Fruit fly (Drosophila melanogaster) whole organism, embryonic: ENCODE measurements around the gene Cdk1.
A peak's percentile ranks its signal among the peaks of the same experiment; 100 is the strongest.

Experiments used
- Aef1 ChIP-seq: fragments of 200-800 bp; sonication (Bioruptor generic); IDR thresholded peaks from 3 replicates; pipeline ENCODE4 v1.3.6; 2022; ENCODE audit warnings: missing biosample characterization, missing genetic modification characterization
- B-H1 ChIP-seq: fragments of 200-800 bp; sonication (Bioruptor generic); IDR thresholded peaks from 3 replicates; pipeline ENCODE4 v1.3.6; 2022; ENCODE audit warnings: missing biosample characterization, missing genetic modification characterization
- CG11695 ChIP-seq: fragments of 200-800 bp; sonication (Bioruptor generic); IDR thresholded peaks from 3 replicates; pipeline ENCODE4 v1.3.6; 2022; ENCODE audit warnings: missing biosample characterization, missing genetic modification characterization
- CG12299 ChIP-seq: fragments of 200-800 bp; sonication (Bioruptor generic); optimal IDR thresholded peaks from 2 replicates; lab custom pipeline; 2018; ENCODE audit warnings: missing biosample characterization, mild to moderate bottlenecking, missing genetic modification characterization
- CG14710 ChIP-seq: fragments of 200-800 bp; sonication (Bioruptor generic); optimal IDR thresholded peaks from 3 replicates; lab custom pipeline; 2019; ENCODE audit warnings: missing biosample characterization, mild to moderate bottlenecking, missing genetic modification characterization, moderate library complexity
- CG15514 ChIP-seq: fragments of 200-800 bp; sonication (Bioruptor generic); optimal IDR thresholded peaks from 3 replicates; lab custom pipeline; 2017; ENCODE audit warnings: missing biosample characterization, missing genetic modification characterization, mild to moderate bottlenecking, moderate library complexity, missing genetic modification reagents
- CG1603 ChIP-seq: fragments of 200-800 bp; sonication (Bioruptor generic); optimal IDR thresholded peaks from 2 replicates; lab custom pipeline; 2019; ENCODE audit warnings: missing biosample characterization, mild to moderate bottlenecking, missing genetic modification characterization, moderate library complexity
- CG18011 ChIP-seq: fragments of 200-800 bp; sonication (Bioruptor generic); optimal IDR thresholded peaks from 2 replicates; lab custom pipeline; 2017; ENCODE audit warnings: missing biosample characterization, missing genetic modification characterization, mild to moderate bottlenecking, moderate library complexity, missing genotype
- CG2116 ChIP-seq: fragments of 200-800 bp; sonication (Bioruptor generic); optimal IDR thresholded peaks from 3 replicates; lab custom pipeline; 2018; ENCODE audit warnings: missing biosample characterization, mild to moderate bottlenecking, missing genetic modification characterization
- CG30020 ChIP-seq: fragments of 200-800 bp; optimal IDR thresholded peaks from 2 replicates; lab custom pipeline; 2019; ENCODE audit warnings: missing biosample characterization, mild to moderate bottlenecking, missing genetic modification characterization, moderate library complexity
- CG43689 ChIP-seq: fragments of 200-800 bp; sonication (Bioruptor generic); IDR thresholded peaks from 2 replicates; pipeline ENCODE4 v1.3.6; 2022; ENCODE audit warnings: missing biosample characterization, missing genetic modification characterization
- CG4730 ChIP-seq: fragments of 200-800 bp; sonication (Bioruptor generic); IDR thresholded peaks from 2 replicates; pipeline ENCODE4 v1.3.6; 2022; ENCODE audit warnings: missing biosample characterization, missing genetic modification characterization
- CG6272 ChIP-seq: fragments of 200-800 bp; sonication (Bioruptor generic); IDR thresholded peaks from 2 replicates; pipeline ENCODE4 v1.3.6; 2022; ENCODE audit warnings: missing biosample characterization, missing genetic modification characterization
- CG7372 ChIP-seq: fragments of 200-800 bp; sonication (Bioruptor generic); IDR thresholded peaks from 2 replicates; pipeline ENCODE4 v1.3.6; 2022; ENCODE audit warnings: missing biosample characterization, missing genetic modification characterization
- CG8089 ChIP-seq: fragments of 200-800 bp; sonication (Bioruptor generic); optimal IDR thresholded peaks from 3 replicates; lab custom pipeline; 2016; ENCODE audit warnings: missing biosample characterization, missing genetic modification characterization
- CG8924 ChIP-seq: fragments of 200-800 bp; optimal IDR thresholded peaks from 3 replicates; lab custom pipeline; 2019; ENCODE audit warnings: missing biosample characterization, mild to moderate bottlenecking, missing genetic modification characterization, moderate library complexity
- CG9797 ChIP-seq: fragments of 200-800 bp; sonication (Bioruptor generic); optimal IDR thresholded peaks from 3 replicates; lab custom pipeline; 2018; ENCODE audit warnings: missing biosample characterization, mild to moderate bottlenecking, missing genetic modification characterization
- CoRest ChIP-seq: fragments of 200-800 bp; sonication (Bioruptor generic); optimal IDR thresholded peaks from 3 replicates; lab custom pipeline; 2018; ENCODE audit warnings: missing biosample characterization, mild to moderate bottlenecking, missing genetic modification characterization, moderate library complexity
- Dek ChIP-seq: fragments of 200-800 bp; sonication (Bioruptor generic); optimal IDR thresholded peaks from 3 replicates; lab custom pipeline; 2019; ENCODE audit warnings: missing biosample characterization, mild to moderate bottlenecking, missing genetic modification characterization, moderate library complexity
- Elba2 ChIP-seq: fragments of 200-800 bp; sonication (Bioruptor generic); optimal IDR thresholded peaks from 3 replicates; lab custom pipeline; 2016; ENCODE audit warnings: missing biosample characterization, missing genetic modification characterization
- HLH3B ChIP-seq: fragments of 200-800 bp; sonication (Bioruptor generic); IDR thresholded peaks from 2 replicates; pipeline ENCODE4 v1.3.6; 2022; ENCODE audit warnings: missing biosample characterization, missing genetic modification characterization
- Hr3 ChIP-seq: fragments of 200-800 bp; sonication (Bioruptor generic); optimal IDR thresholded peaks from 3 replicates; lab custom pipeline; 2016; ENCODE audit warnings: missing biosample characterization, missing genetic modification characterization
- MBD-R2 ChIP-seq: fragments of 200-800 bp; sonication (Bioruptor generic); IDR thresholded peaks from 2 replicates; pipeline ENCODE4 v1.3.6; 2022; ENCODE audit warnings: missing biosample characterization, missing genetic modification characterization
- MESR4 ChIP-seq: fragments of 200-800 bp; sonication (Bioruptor generic); optimal IDR thresholded peaks from 2 replicates; lab custom pipeline; 2018; ENCODE audit warnings: missing biosample characterization, mild to moderate bottlenecking, missing genetic modification characterization, moderate library complexity
- MTF-1 ChIP-seq: fragments of 200-800 bp; sonication (Bioruptor generic); optimal IDR thresholded peaks from 2 replicates; lab custom pipeline; 2018; ENCODE audit warnings: missing biosample characterization, mild to moderate bottlenecking, missing genetic modification characterization, borderline replicate concordance
- Med ChIP-seq: fragments of 200-800 bp; sonication (Bioruptor generic); peaks from one replicate; lab custom pipeline; 2016; ENCODE audit warnings: missing biosample characterization, missing genetic modification characterization, mild to moderate bottlenecking, inconsistent platforms, moderate library complexity
- Mrtf ChIP-seq: fragments of 200-800 bp; sonication (Bioruptor generic); IDR thresholded peaks from 3 replicates; pipeline ENCODE4 v1.3.6; 2022; ENCODE audit warnings: missing biosample characterization, missing genetic modification characterization
- Nf-YC ChIP-seq: fragments of 200-800 bp; optimal IDR thresholded peaks from 3 replicates; lab custom pipeline; 2019; ENCODE audit warnings: missing biosample characterization, mild to moderate bottlenecking, missing genetic modification characterization, moderate library complexity
- Six4 ChIP-seq: fragments of 200-800 bp; sonication (Bioruptor generic); optimal IDR thresholded peaks from 2 replicates; lab custom pipeline; 2016; ENCODE audit warnings: missing biosample characterization, missing genetic modification characterization
- Sry-β ChIP-seq: fragments of 200-800 bp; sonication (Bioruptor generic); optimal IDR thresholded peaks from 2 replicates; lab custom pipeline; 2018; ENCODE audit warnings: missing biosample characterization, mild to moderate bottlenecking, missing genetic modification characterization, moderate library complexity
- Sry-δ ChIP-seq: fragments of 200-800 bp; sonication (Bioruptor generic); optimal IDR thresholded peaks from 2 replicates; lab custom pipeline; 2016; ENCODE audit warnings: missing biosample characterization, missing genetic modification characterization
- YL-1 ChIP-seq: fragments of 200-800 bp; sonication (Bioruptor generic); optimal IDR thresholded peaks from 3 replicates; lab custom pipeline; 2017; ENCODE audit warnings: missing biosample characterization, mild to moderate bottlenecking, missing genetic modification characterization
- ab ChIP-seq: fragments of 200-800 bp; sonication (Bioruptor generic); optimal IDR thresholded peaks from 2 replicates; lab custom pipeline; 2016; ENCODE audit warnings: missing biosample characterization, missing genetic modification characterization
- ash1 ChIP-seq: fragments of 200-800 bp; sonication (Bioruptor generic); optimal IDR thresholded peaks from 2 replicates; lab custom pipeline; 2018; ENCODE audit warnings: missing biosample characterization, mild to moderate bottlenecking, missing genetic modification characterization
- chm ChIP-seq: fragments of 200-800 bp; sonication (Bioruptor generic); IDR thresholded peaks from 2 replicates; pipeline ENCODE4 v1.3.6; 2022; ENCODE audit warnings: missing biosample characterization, missing genetic modification characterization
- ci ChIP-seq: fragments of 200-800 bp; sonication (Bioruptor generic); IDR thresholded peaks from 3 replicates; pipeline ENCODE4 v1.3.6; 2022; ENCODE audit warnings: missing biosample characterization, missing genetic modification characterization
- crc ChIP-seq: fragments of 200-800 bp; sonication (Bioruptor generic); optimal IDR thresholded peaks from 2 replicates; lab custom pipeline; 2016; ENCODE audit warnings: missing biosample characterization, missing genetic modification characterization
- gem ChIP-seq: fragments of 200-800 bp; sonication (Bioruptor generic); optimal IDR thresholded peaks from 2 replicates; lab custom pipeline; 2019; ENCODE audit warnings: missing biosample characterization, mild to moderate bottlenecking, missing genetic modification characterization, moderate library complexity
- gfzf ChIP-seq: fragments of 200-800 bp; sonication (Bioruptor generic); optimal IDR thresholded peaks from 2 replicates; lab custom pipeline; 2016; ENCODE audit warnings: missing biosample characterization, mild to moderate bottlenecking, missing genetic modification characterization, moderate library complexity
- hth ChIP-seq: fragments of >200 bp; optimal IDR thresholded peaks from 2 replicates; lab custom pipeline; 2017; ENCODE audit warnings: inconsistent platforms
- lab ChIP-seq: fragments of 200-800 bp; sonication (Bioruptor generic); optimal IDR thresholded peaks from 3 replicates; lab custom pipeline; 2017; ENCODE audit warnings: missing biosample characterization, missing genetic modification characterization, mild to moderate bottlenecking, moderate library complexity, missing genetic modification reagents
- mirr ChIP-seq: fragments of 200-800 bp; sonication (Bioruptor generic); optimal IDR thresholded peaks from 3 replicates; lab custom pipeline; 2018; ENCODE audit warnings: missing biosample characterization, mild to moderate bottlenecking, missing genetic modification characterization
- nom ChIP-seq: fragments of 200-800 bp; sonication (Bioruptor generic); optimal IDR thresholded peaks from 2 replicates; lab custom pipeline; 2017; ENCODE audit warnings: missing biosample characterization, missing genetic modification characterization, mild to moderate bottlenecking, moderate library complexity, missing genetic modification reagents
- pzg ChIP-seq: fragments of 200-800 bp; sonication (Bioruptor generic); optimal IDR thresholded peaks from 3 replicates; lab custom pipeline; 2018; ENCODE audit warnings: missing biosample characterization, mild to moderate bottlenecking, missing genetic modification characterization, moderate library complexity
- ro ChIP-seq: fragments of 200-800 bp; sonication (Bioruptor generic); IDR thresholded peaks from 2 replicates; pipeline ENCODE4 v1.3.6; 2022; ENCODE audit warnings: missing biosample characterization, missing genetic modification characterization
- row ChIP-seq: fragments of 200-800 bp; sonication (Bioruptor generic); IDR thresholded peaks from 3 replicates; pipeline ENCODE4 v1.3.6; 2022; ENCODE audit warnings: missing biosample characterization, missing genetic modification characterization
- sens ChIP-seq: fragments of 200-800 bp; sonication (Bioruptor generic); peaks from one replicate; lab custom pipeline; 2016; ENCODE audit warnings: missing biosample characterization, missing genetic modification characterization
- stwl ChIP-seq: fragments of 200-800 bp; sonication (Bioruptor generic); optimal IDR thresholded peaks from 3 replicates; lab custom pipeline; 2018; ENCODE audit warnings: missing biosample characterization, mild to moderate bottlenecking, missing genetic modification characterization, moderate library complexity
- trem ChIP-seq: fragments of 200-800 bp; optimal IDR thresholded peaks from 3 replicates; lab custom pipeline; 2019; ENCODE audit warnings: missing biosample characterization, mild to moderate bottlenecking, missing genetic modification characterization, moderate library complexity

The Cdk1 gene

dm6 chr2L:10366525-10366924 lies 19.5 kb downstream of the Cdk1 start, which contains the start of gene CG5056 (continued):
- TF ChIP-seq hth (lab: Kevin White, UChicago) (no peak), Aef1 (GFP tag; lab: Robert Waterston, UW) (no peak), CG8089 (GFP tag; lab: Kevin White, UChicago) (no peak)
- TF ChIP-seq, all 482 proteins: peak for 90

- 0 out of 3 replicates have a peak, but pooled peaks have one; percentile 24 for TF ChIP-seq ci (GFP tag; lab: Robert Waterston, UW)
- peak; percentile 55; the same call in 2 of the 3 replicates for TF ChIP-seq row (GFP tag; lab: Robert Waterston, UW)
- TF ChIP-seq CG6272 (GFP tag; lab: Robert Waterston, UW), result no peak
- TF ChIP-seq CG12299 (tag; lab: Kevin White, UChicago), result no peak
- peak; percentile 30 for TF ChIP-seq sens
- TF ChIP-seq CG11695 (GFP tag; lab: Robert Waterston, UW), result no peak
- peak; percentile 42 for TF ChIP-seq trem (tag; lab: Kevin White, UChicago)
- no peak for TF ChIP-seq Elba2
- no peak for TF ChIP-seq CG4730 (GFP tag; lab: Robert Waterston, UW)
- TF ChIP-seq Mrtf, result no peak
- peak; percentile 3 for TF ChIP-seq Nf-YC
- no peak for TF ChIP-seq B-H1 (GFP tag; lab: Robert Waterston, UW)
- no peak for TF ChIP-seq CG7372 (GFP tag; lab: Robert Waterston, UW)
- peak; percentile 31 for TF ChIP-seq CG8924
- peak; percentile 2 for TF ChIP-seq nom (GFP tag; lab: Kevin White, UChicago)
- TF ChIP-seq mirr (GFP tag; lab: Kevin White, UChicago), result no peak
- no peak for TF ChIP-seq crc
- peak; percentile 32 for TF ChIP-seq YL-1 (GFP tag; lab: Kevin White, UChicago)
- no peak for TF ChIP-seq chm (GFP tag; lab: Robert Waterston, UW)
- TF ChIP-seq CG43689, result no peak
- peak; percentile 16 for TF ChIP-seq CG2116 (GFP tag; lab: Kevin White, UChicago)
- TF ChIP-seq HLH3B (GFP tag; lab: Robert Waterston, UW), result no peak
- peak; percentile 80 for TF ChIP-seq CG30020 (tag; lab: Kevin White, UChicago)
- no peak for TF ChIP-seq ro
- TF ChIP-seq CG9797 (GFP tag; lab: Kevin White, UChicago), result peak; percentile 2
- peak; percentile 73 for TF ChIP-seq Med (GFP tag; lab: Kevin White, UChicago)
- no peak for TF ChIP-seq Dek (tag; lab: Kevin White, UChicago)
- peak; percentile 5 for TF ChIP-seq CG15514 (GFP tag; lab: Kevin White, UChicago)
- peak; percentile 52 for TF ChIP-seq MESR4 (GFP tag; lab: Kevin White, UChicago)
- TF ChIP-seq CG14710, result peak; percentile 3
- peak; percentile 7 for TF ChIP-seq stwl (tag; lab: Kevin White, UChicago)
- TF ChIP-seq CoRest (tag; lab: Kevin White, UChicago), result peak; percentile 8
- TF ChIP-seq CG1603 (tag; lab: Kevin White, UChicago), result peak; percentile 51
- TF ChIP-seq MTF-1 (GFP tag; lab: Kevin White, UChicago), result no peak
- peak; percentile 48 for TF ChIP-seq gfzf (GFP tag; lab: Kevin White, UChicago)
- no peak for TF ChIP-seq lab (GFP tag; lab: Kevin White, UChicago)
- 0 out of 2 replicates have a peak, but pooled peaks have one; percentile 30 for TF ChIP-seq MBD-R2
- TF ChIP-seq gem (tag; lab: Kevin White, UChicago), result no peak
- peak; percentile 24 for TF ChIP-seq pzg (GFP tag; lab: Kevin White, UChicago)
- TF ChIP-seq Sry-δ (GFP tag; lab: Kevin White, UChicago), result peak; percentile 36
- no peak for TF ChIP-seq Hr3 (GFP tag; lab: Kevin White, UChicago)
- no peak for TF ChIP-seq ab (GFP tag; lab: Kevin White, UChicago)
- TF ChIP-seq Sry-β (GFP tag; lab: Kevin White, UChicago), result peak; percentile 90
- no peak for TF ChIP-seq Six4
- no peak for TF ChIP-seq Aef1 (GFP tag; lab: Robert Waterston, UW)
- no peak for TF ChIP-seq ash1 (GFP tag; lab: Kevin White, UChicago)
- TF ChIP-seq CG18011, result peak; percentile 81
Observed at dm6 chr2L:10364229-10364628, 21.8 kb downstream of the Cdk1 start, which contains the start of gene lft. TSS of gene lft (plus strand) at chr2L:10364471.
